Fruit fly (Drosophila melanogaster) whole organism, embryonic: ENCODE measurements around the gene Cpsf5.

Experiments used
- Atf3 ChIP-seq: fragments of 200-800 bp; sonication (Bioruptor generic); optimal IDR thresholded peaks from 3 replicates; lab custom pipeline; 2016; ENCODE audit warnings: missing biosample characterization, missing genetic modification characterization
- CG1024 ChIP-seq: fragments of 200-800 bp; sonication (Bioruptor generic); IDR thresholded peaks from 2 replicates; pipeline ENCODE4 v1.3.6; 2022; ENCODE audit warnings: missing biosample characterization, missing genetic modification characterization
- CG10274 ChIP-seq: fragments of 200-800 bp; sonication (Bioruptor generic); optimal IDR thresholded peaks from 3 replicates; lab custom pipeline; 2017; ENCODE audit warnings: missing biosample characterization, mild to moderate bottlenecking, missing genetic modification characterization
- CG10565 ChIP-seq: fragments of 200-800 bp; sonication (Bioruptor generic); optimal IDR thresholded peaks from 3 replicates; lab custom pipeline; 2016; ENCODE audit warnings: missing biosample characterization, mild to moderate bottlenecking, missing genetic modification characterization
- CG11723 ChIP-seq: fragments of 200-800 bp; sonication (Bioruptor generic); optimal IDR thresholded peaks from 2 replicates; lab custom pipeline; 2017; ENCODE audit warnings: missing biosample characterization, mild to moderate bottlenecking, missing genetic modification characterization
- CG13775 ChIP-seq: fragments of 200-800 bp; sonication (Bioruptor generic); optimal IDR thresholded peaks from 3 replicates; lab custom pipeline; 2017; ENCODE audit warnings: missing biosample characterization, mild to moderate bottlenecking, missing genetic modification characterization
- CG13894 ChIP-seq: fragments of 200-800 bp; sonication (Bioruptor generic); optimal IDR thresholded peaks from 3 replicates; lab custom pipeline; 2018; ENCODE audit warnings: missing biosample characterization, mild to moderate bottlenecking, missing genetic modification characterization, moderate library complexity
- CG15514 ChIP-seq: fragments of 200-800 bp; sonication (Bioruptor generic); optimal IDR thresholded peaks from 3 replicates; lab custom pipeline; 2017; ENCODE audit warnings: missing biosample characterization, missing genetic modification characterization, mild to moderate bottlenecking, moderate library complexity, missing genetic modification reagents
- CG15601 ChIP-seq: fragments of 200-800 bp; sonication (Bioruptor generic); optimal IDR thresholded peaks from 3 replicates; lab custom pipeline; 2019; ENCODE audit warnings: missing biosample characterization, mild to moderate bottlenecking, missing genetic modification characterization, moderate library complexity
- CG15696 ChIP-seq: fragments of 200-800 bp; sonication (Bioruptor generic); optimal IDR thresholded peaks from 2 replicates; lab custom pipeline; 2019; ENCODE audit warnings: missing biosample characterization, mild to moderate bottlenecking, missing genetic modification characterization, moderate library complexity
- CG17359 ChIP-seq: fragments of 200-800 bp; sonication (Bioruptor generic); optimal IDR thresholded peaks from 3 replicates; lab custom pipeline; 2018; ENCODE audit warnings: missing biosample characterization, mild to moderate bottlenecking, missing genetic modification characterization, moderate library complexity
- CG17568 ChIP-seq: fragments of 200-800 bp; sonication (Bioruptor generic); optimal IDR thresholded peaks from 2 replicates; lab custom pipeline; 2018; ENCODE audit warnings: missing biosample characterization, mild to moderate bottlenecking, missing genetic modification characterization, moderate library complexity
- CG1792 ChIP-seq: fragments of 200-800 bp; sonication (Bioruptor generic); optimal IDR thresholded peaks from 2 replicates; lab custom pipeline; 2016; ENCODE audit warnings: missing biosample characterization, missing genetic modification characterization
- CG18599 ChIP-seq: fragments of 200-800 bp; sonication (Bioruptor generic); optimal IDR thresholded peaks from 3 replicates; lab custom pipeline; 2017; ENCODE audit warnings: missing biosample characterization, missing genetic modification characterization, mild to moderate bottlenecking, moderate library complexity, missing genetic modification reagents
- CG2712 ChIP-seq: fragments of 200-800 bp; optimal IDR thresholded peaks from 3 replicates; lab custom pipeline; 2019; ENCODE audit warnings: missing biosample characterization, mild to moderate bottlenecking, missing genetic modification characterization, moderate library complexity
- CG31365 ChIP-seq: fragments of 200-800 bp; sonication (Bioruptor generic); optimal IDR thresholded peaks from 2 replicates; lab custom pipeline; 2018; ENCODE audit warnings: missing biosample characterization, mild to moderate bottlenecking, missing genetic modification characterization
- CG3163 ChIP-seq: fragments of 200-800 bp; sonication (Bioruptor generic); optimal IDR thresholded peaks from 3 replicates; lab custom pipeline; 2016; ENCODE audit warnings: missing biosample characterization, missing genetic modification characterization
- CG3281 ChIP-seq: fragments of 200-800 bp; sonication (Bioruptor generic); optimal IDR thresholded peaks from 3 replicates; lab custom pipeline; 2017; ENCODE audit warnings: missing biosample characterization, mild to moderate bottlenecking, missing genetic modification characterization
- CG4282 ChIP-seq: fragments of 200-800 bp; sonication (Bioruptor generic); optimal IDR thresholded peaks from 2 replicates; lab custom pipeline; 2016; ENCODE audit warnings: missing biosample characterization, missing genetic modification characterization
- CG7839 ChIP-seq: fragments of 200-800 bp; sonication (Bioruptor generic); optimal IDR thresholded peaks from 3 replicates; lab custom pipeline; 2018; ENCODE audit warnings: missing biosample characterization, mild to moderate bottlenecking, missing genetic modification characterization, moderate library complexity
- CG7963 ChIP-seq: fragments of 200-800 bp; sonication (Bioruptor generic); IDR thresholded peaks from 3 replicates; pipeline ENCODE4 v1.3.6; 2022; ENCODE audit warnings: missing biosample characterization, missing genetic modification characterization; ENCODE audit not compliant: partially characterized antibody
- CG8290 ChIP-seq, 3 experiments: fragments of 200-800 bp; sonication (Bioruptor generic); optimal IDR thresholded peaks; 2 replicates each; lab custom pipeline; 2016 to 2019; ENCODE audit warnings: missing biosample characterization in 3 of 3, missing genetic modification characterization in 3 of 3, mild to moderate bottlenecking in 2 of 3, moderate library complexity in 1 of 3
- Elba2 ChIP-seq: fragments of 200-800 bp; sonication (Bioruptor generic); optimal IDR thresholded peaks from 3 replicates; lab custom pipeline; 2016; ENCODE audit warnings: missing biosample characterization, missing genetic modification characterization
- Gsc ChIP-seq: fragments of 200-800 bp; sonication (Bioruptor generic); IDR thresholded peaks from 2 replicates; pipeline ENCODE4 v1.3.6; 2022; ENCODE audit warnings: missing biosample characterization, missing genetic modification characterization
- HLH3B ChIP-seq: fragments of 200-800 bp; sonication (Bioruptor generic); IDR thresholded peaks from 2 replicates; pipeline ENCODE4 v1.3.6; 2022; ENCODE audit warnings: missing biosample characterization, missing genetic modification characterization
- Hey ChIP-seq: fragments of 200-800 bp; sonication (Bioruptor generic); optimal IDR thresholded peaks from 3 replicates; lab custom pipeline; 2018; ENCODE audit warnings: missing biosample characterization, mild to moderate bottlenecking, missing genetic modification characterization
- Meics ChIP-seq: fragments of 200-800 bp; sonication (Bioruptor generic); optimal IDR thresholded peaks from 2 replicates; lab custom pipeline; 2017; ENCODE audit warnings: missing biosample characterization, mild to moderate bottlenecking, missing genetic modification characterization
- Mrtf ChIP-seq: fragments of 200-800 bp; sonication (Bioruptor generic); IDR thresholded peaks from 3 replicates; pipeline ENCODE4 v1.3.6; 2022; ENCODE audit warnings: missing biosample characterization, missing genetic modification characterization
- Optix ChIP-seq: fragments of 200-800 bp; sonication (Bioruptor generic); IDR thresholded peaks from 3 replicates; pipeline ENCODE4 v1.3.6; 2022; ENCODE audit warnings: missing biosample characterization, missing genetic modification characterization
- PHDP ChIP-seq: fragments of 200-800 bp; sonication (Bioruptor generic); optimal IDR thresholded peaks from 3 replicates; lab custom pipeline; 2018; ENCODE audit warnings: missing biosample characterization, mild to moderate bottlenecking, missing genetic modification characterization, moderate library complexity
- Sry-β ChIP-seq: fragments of 200-800 bp; sonication (Bioruptor generic); optimal IDR thresholded peaks from 2 replicates; lab custom pipeline; 2018; ENCODE audit warnings: missing biosample characterization, mild to moderate bottlenecking, missing genetic modification characterization, moderate library complexity
- bigmax ChIP-seq: fragments of 200-800 bp; sonication (Bioruptor generic); optimal IDR thresholded peaks from 2 replicates; lab custom pipeline; 2018; ENCODE audit warnings: missing biosample characterization, mild to moderate bottlenecking, missing genetic modification characterization
- bsh ChIP-seq, 2 experiments: fragments of 200-800 bp; sonication (Bioruptor generic); optimal IDR thresholded peaks; 2 replicates each; lab custom pipeline; 2017 to 2018; ENCODE audit warnings: mild to moderate bottlenecking in 2 of 2, missing biosample characterization in 2 of 2, missing genetic modification characterization in 2 of 2, moderate library complexity in 1 of 2
- btn ChIP-seq: fragments of 200-800 bp; sonication (Bioruptor generic); optimal IDR thresholded peaks from 2 replicates; lab custom pipeline; 2016; ENCODE audit warnings: missing biosample characterization, missing genetic modification characterization
- chm ChIP-seq: fragments of 200-800 bp; sonication (Bioruptor generic); IDR thresholded peaks from 2 replicates; pipeline ENCODE4 v1.3.6; 2022; ENCODE audit warnings: missing biosample characterization, missing genetic modification characterization
- danr ChIP-seq: fragments of 200-800 bp; sonication (Bioruptor generic); IDR thresholded peaks from 2 replicates; pipeline ENCODE4 v1.3.6; 2022; ENCODE audit warnings: missing biosample characterization, missing genetic modification characterization
- dati ChIP-seq: fragments of 200-800 bp; sonication (Bioruptor generic); IDR thresholded peaks from 2 replicates; pipeline ENCODE4 v1.3.6; 2022; ENCODE audit warnings: missing biosample characterization, missing genetic modification characterization
- dm ChIP-seq: fragments of 200-800 bp; sonication (Bioruptor generic); optimal IDR thresholded peaks from 3 replicates; lab custom pipeline; 2016; ENCODE audit warnings: missing biosample characterization, missing genetic modification characterization
- dysf ChIP-seq: fragments of 200-800 bp; sonication (Bioruptor generic); IDR thresholded peaks from 3 replicates; pipeline ENCODE4 v1.3.6; 2022; ENCODE audit warnings: missing biosample characterization, missing genetic modification characterization
- fd96Cb ChIP-seq: fragments of 200-800 bp; sonication (Bioruptor generic); optimal IDR thresholded peaks from 2 replicates; lab custom pipeline; 2018; ENCODE audit warnings: missing biosample characterization, mild to moderate bottlenecking, missing genetic modification characterization, moderate library complexity
- fru ChIP-seq: fragments of >200 bp; optimal IDR thresholded peaks from 2 replicates; lab custom pipeline; 2017
- gcm2 ChIP-seq: fragments of 200-800 bp; sonication (Bioruptor generic); optimal IDR thresholded peaks from 2 replicates; lab custom pipeline; 2016; ENCODE audit warnings: missing biosample characterization, missing genetic modification characterization
- gem ChIP-seq: fragments of 200-800 bp; sonication (Bioruptor generic); optimal IDR thresholded peaks from 2 replicates; lab custom pipeline; 2019; ENCODE audit warnings: missing biosample characterization, mild to moderate bottlenecking, missing genetic modification characterization, moderate library complexity
- grn ChIP-seq: fragments of 200-800 bp; sonication (Bioruptor generic); optimal IDR thresholded peaks from 3 replicates; lab custom pipeline; 2017; ENCODE audit warnings: missing biosample characterization, missing genetic modification characterization
- her ChIP-seq: fragments of 200-800 bp; sonication (Bioruptor generic); optimal IDR thresholded peaks from 2 replicates; lab custom pipeline; 2016; ENCODE audit warnings: missing biosample characterization, missing genetic modification characterization
- ind ChIP-seq: fragments of 200-800 bp; sonication (Bioruptor generic); optimal IDR thresholded peaks from 3 replicates; lab custom pipeline; 2016; ENCODE audit warnings: missing biosample characterization, missing genetic modification characterization
- onecut ChIP-seq: fragments of 200-800 bp; sonication (Bioruptor generic); IDR thresholded peaks from 2 replicates; pipeline ENCODE4 v1.3.6; 2022; ENCODE audit warnings: missing biosample characterization, missing genetic modification characterization
- pros ChIP-seq: fragments of 200-800 bp; sonication (Bioruptor generic); optimal IDR thresholded peaks from 3 replicates; lab custom pipeline; 2019; ENCODE audit warnings: missing biosample characterization, mild to moderate bottlenecking, missing genetic modification characterization, moderate library complexity
- stc ChIP-seq: fragments of 200-800 bp; sonication (Bioruptor generic); IDR thresholded peaks from 2 replicates; pipeline ENCODE4 v1.3.6; 2022; ENCODE audit warnings: missing biosample characterization, missing genetic modification characterization
- twi ChIP-seq: fragments of 200-800 bp; optimal IDR thresholded peaks from 2 replicates; lab custom pipeline; 2019; ENCODE audit warnings: missing biosample characterization, mild to moderate bottlenecking, missing genetic modification characterization, moderate library complexity
- zfh1 ChIP-seq: fragments of 200-800 bp; sonication (Bioruptor generic); IDR thresholded peaks from 3 replicates; pipeline ENCODE4 v1.3.6; 2022; ENCODE audit warnings: missing biosample characterization, missing genetic modification characterization

Cpsf5 gene

dm6 chr3L:9397156-9397555 is 13.7 kb upstream of the Cpsf5 start (continued):
- TF ChIP-seq CG18599 (peak; percentile 96), CG3163 (GFP tag; lab: Kevin White, UChicago) (no peak), CG1792 (GFP tag; lab: Kevin White, UChicago) (peak; percentile 76), gcm2 (GFP tag; lab: Kevin White, UChicago) (no peak), danr (GFP tag; lab: Robert Waterston, UW) (no peak), CG13775 (GFP tag; lab: Kevin White, UChicago) (peak; percentile 20), chm (peak; percentile 56), CG8290 (GFP tag; optimal IDR thresholded peaks at IDR 0.05; lab: Kevin White, UChicago) (peak; percentile 53), CG8290 (tag; optimal IDR thresholded peaks at IDR 0.05; lab: Kevin White, UChicago) (peak in 1 of 2 experiments; percentile 91), CG31365 (peak; percentile 82), dysf (peak; percentile 5; the same call in 1 of the 3 replicates), CG3281 (GFP tag; lab: Kevin White, UChicago) (peak; percentile 91), Mrtf (GFP tag; lab: Robert Waterston, UW) (no peak), CG10565 (GFP tag; lab: Kevin White, UChicago) (no peak), Meics (GFP tag; lab: Kevin White, UChicago) (peak; percentile 90), CG11723 (GFP tag; lab: Kevin White, UChicago) (peak; percentile 46), dm (GFP tag; lab: Kevin White, UChicago) (no peak), btn (GFP tag; lab: Kevin White, UChicago) (no peak), grn (GFP tag; lab: Kevin White, UChicago) (peak; percentile 94), onecut (GFP tag; lab: Robert Waterston, UW) (peak; percentile 63), CG15696 (peak; percentile 66), Gsc (GFP tag; lab: Robert Waterston, UW) (no peak), CG17359 (peak; percentile 78), Sry-β (no peak), CG17568 (GFP tag; lab: Kevin White, UChicago) (peak; percentile 67), zfh1 (GFP tag; lab: Robert Waterston, UW) (peak; percentile 59; the same call in 2 of the 3 replicates), fru (lab: Kevin White, UChicago) (no peak), her (GFP tag; lab: Kevin White, UChicago) (peak; percentile 71), CG13894 (peak; percentile 80), Optix (GFP tag; lab: Robert Waterston, UW) (no peak), CG10274 (peak; percentile 68), CG7839 (peak; percentile 3), CG1024 (GFP tag; lab: Robert Waterston, UW) (peak; percentile 41; the same call in 1 of the 2 replicates), twi (peak; percentile 42), CG15601 (tag; lab: Kevin White, UChicago) (peak; percentile 36), bigmax (GFP tag; lab: Kevin White, UChicago) (peak; percentile 27), CG2712 (tag; lab: Kevin White, UChicago) (peak; percentile 47), bsh (GFP tag; optimal IDR thresholded peaks at IDR 0.05; lab: Kevin White, UChicago) (peak in 1 of 2 experiments; percentile 4), CG4282 (no peak), stc (GFP tag; lab: Robert Waterston, UW) (peak; percentile 53; the same call in 1 of the 2 replicates), HLH3B (GFP tag; lab: Robert Waterston, UW) (peak; percentile 51; the same call in 1 of the 2 replicates), Elba2 (GFP tag; lab: Kevin White, UChicago) (no peak), Hey (tag; lab: Kevin White, UChicago) (peak; percentile 58), Atf3 (GFP tag; lab: Kevin White, UChicago) (no peak), dati (GFP tag; lab: Robert Waterston, UW) (no peak), pros (GFP tag; lab: Kevin White, UChicago) (no peak), PHDP (tag; lab: Kevin White, UChicago) (peak; percentile 51), gem (tag; lab: Kevin White, UChicago) (peak; percentile 47), fd96Cb (tag; lab: Kevin White, UChicago) (no peak), ind (no peak), CG7963 (no peak), CG15514 (peak; percentile 89)
